Worm (Caenorhabditis elegans): Measurements from ENCODE around the gene snf-11.

DNA sequence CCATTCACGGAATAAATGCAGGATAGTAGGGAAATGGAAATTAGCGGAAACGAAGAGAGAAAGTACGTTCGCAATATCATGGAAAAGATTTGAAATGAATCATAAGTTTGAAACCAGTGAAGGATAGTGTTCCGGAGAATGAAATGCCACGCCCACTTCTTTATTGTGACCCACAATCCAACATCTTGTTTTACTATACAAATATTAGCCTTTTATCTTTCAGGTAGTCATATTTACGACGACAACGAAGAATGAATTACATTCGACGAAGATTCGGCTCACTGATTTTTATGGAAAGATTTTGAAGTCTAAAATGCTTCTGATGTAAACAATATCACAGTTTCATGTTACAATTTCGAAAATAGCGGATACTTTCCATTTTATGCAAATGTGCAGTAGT is 8.6 kb upstream of the snf-11 start, which contains the start of gene cutl-18:
- no peak for TF ChIP-seq sptf-1 (tag; optimal IDR thresholded peaks at IDR 0.05)
- no peak for TF ChIP-seq pha-4 (tag; optimal IDR thresholded peaks at IDR 0.05)
- no peak for TF ChIP-seq ces-1 (GFP tag; optimal IDR thresholded peaks at IDR 0.05)
- TF ChIP-seq nhr-12 (tag; optimal IDR thresholded peaks at IDR 0.05), result no peak
- no peak for TF ChIP-seq flh-1 (GFP tag; optimal IDR thresholded peaks at IDR 0.05)
- no peak for TF ChIP-seq lsy-2 (tag; optimal IDR thresholded peaks at IDR 0.05)
- TF ChIP-seq elt-3 (tag; optimal IDR thresholded peaks at IDR 0.05), result no peak
- no peak for TF ChIP-seq nhr-28 (tag; optimal IDR thresholded peaks at IDR 0.05)
- TF ChIP-seq elt-1 (tag; optimal IDR thresholded peaks at IDR 0.05; ENCODE audit: borderline replicate concordance, insufficient read depth), result no peak
- TF ChIP-seq unc-62 (GFP tag; optimal IDR thresholded peaks at IDR 0.05), result no peak
- no peak for TF ChIP-seq unc-39 (tag; optimal IDR thresholded peaks at IDR 0.05)
- TF ChIP-seq lin-13 (tag; optimal IDR thresholded peaks at IDR 0.05), result no peak
- no peak for TF ChIP-seq nhr-76 (tag; optimal IDR thresholded peaks at IDR 0.05)
